Worm (Caenorhabditis elegans): ENCODE results near the gene C32D5.12.

The C32D5.12 gene

ce11 chrII:6334745-6335260 lies 24.0 kb downstream of the C32D5.12 start:
- TF ChIP-seq lin-14 (GFP tag; optimal IDR thresholded peaks at IDR 0.05) (peak; percentile 0), elt-2 (tag; optimal IDR thresholded peaks at IDR 0.05) (peak; percentile 46), lin-35 (GFP tag; optimal IDR thresholded peaks at IDR 0.05) (peak in 1 of 2 experiments; percentile 7), mab-9 (GFP tag; IDR thresholded peaks at IDR 0.05) (no peak), efl-1 (optimal IDR thresholded peaks at IDR 0.05) (no peak), efl-1 (GFP tag; optimal IDR thresholded peaks at IDR 0.05 in 1 of 2) (peak in 1 of 2 experiments; percentile 90)

- TF ChIP-seq unc-130 (tag; optimal IDR thresholded peaks at IDR 0.05) (no peak), ama-1 (optimal IDR thresholded peaks at IDR 0.05) (no peak), egl-13 (tag; optimal IDR thresholded peaks at IDR 0.05) (no peak), sptf-1 (tag; optimal IDR thresholded peaks at IDR 0.05) (no peak), elt-3 (tag; optimal IDR thresholded peaks at IDR 0.05) (no peak), mdl-1 (tag; optimal IDR thresholded peaks at IDR 0.05) (no peak), lin-15B (tag; optimal IDR thresholded peaks at IDR 0.05) (no peak), nhr-84 (tag; optimal IDR thresholded peaks at IDR 0.05) (no peak), fkh-4 (tag; optimal IDR thresholded peaks at IDR 0.05; ENCODE audit: borderline replicate concordance) (no peak), mep-1 (tag; optimal IDR thresholded peaks at IDR 0.05) (no peak), nhr-47 (tag; optimal IDR thresholded peaks at IDR 0.05) (no peak), aly-2 (tag; optimal IDR thresholded peaks at IDR 0.05) (no peak), ets-5 (GFP tag; IDR thresholded peaks at IDR 0.05) (no peak), ztf-11 (tag; optimal IDR thresholded peaks at IDR 0.05) (no peak)
Measured at ce11 chrII:6333887-6334286, 24.9 kb downstream of the C32D5.12 start, which contains the start of gene ttc-39B. Gene ttc-39B (minus strand): TSS chrII:6333987.

- TF ChIP-seq grh-1 (GFP tag; IDR thresholded peaks at IDR 0.05) (peak; percentile 84), xbp-1 (tag; optimal IDR thresholded peaks at IDR 0.05) (peak; percentile 95), elt-3 (tag; optimal IDR thresholded peaks at IDR 0.05) (peak in 2 of 6 experiments; percentile 69 to 70), swsn-7 (tag; optimal IDR thresholded peaks at IDR 0.05) (peak; percentile 96), nhr-47 (tag; optimal IDR thresholded peaks at IDR 0.05) (peak; percentile 96), sptf-1 (tag; optimal IDR thresholded peaks at IDR 0.05) (no peak), nhr-77 (tag; optimal IDR thresholded peaks at IDR 0.05) (peak; percentile 92), C34B4.2 (tag; optimal IDR thresholded peaks at IDR 0.05) (peak; percentile 23), nhr-20 (tag; optimal IDR thresholded peaks at IDR 0.05) (peak; percentile 97), irx-1 (tag; optimal IDR thresholded peaks at IDR 0.05) (peak; percentile 92), nhr-85 (tag) (peak; percentile 97), elt-2 (tag; optimal IDR thresholded peaks at IDR 0.05) (peak; percentile 83), fos-1 (tag; optimal IDR thresholded peaks at IDR 0.05) (peak; percentile 95), ces-1 (GFP tag; optimal IDR thresholded peaks at IDR 0.05) (no peak), hlh-4 (tag; optimal IDR thresholded peaks at IDR 0.05) (no peak), snpc-4 (tag; optimal IDR thresholded peaks at IDR 0.05) (peak; percentile 88), skn-1 (tag; optimal IDR thresholded peaks at IDR 0.05) (peak; percentile 85), tbx-2 (tag; optimal IDR thresholded peaks at IDR 0.05) (peak; percentile 95), mab-9 (GFP tag; IDR thresholded peaks at IDR 0.05) (peak; percentile 71), ceh-90 (tag; optimal IDR thresholded peaks at IDR 0.05) (no peak), vab-15 (tag; optimal IDR thresholded peaks at IDR 0.05) (no peak), unc-30 (tag; optimal IDR thresholded peaks at IDR 0.05) (no peak), lin-39 (tag; optimal IDR thresholded peaks at IDR 0.05) (peak; percentile 74), sox-4 (tag; optimal IDR thresholded peaks at IDR 0.05) (peak; percentile 83), egl-27 (tag; optimal IDR thresholded peaks at IDR 0.05) (peak; percentile 46 to 64), pqm-1 (tag; optimal IDR thresholded peaks at IDR 0.05) (no peak), dsc-1 (tag; optimal IDR thresholded peaks at IDR 0.05) (peak; percentile 95), pax-3 (tag; optimal IDR thresholded peaks at IDR 0.05) (peak; percentile 80), nhr-76 (tag; optimal IDR thresholded peaks at IDR 0.05) (no peak), zip-4 (GFP tag; optimal IDR thresholded peaks at IDR 0.05) (peak; percentile 70), zag-1 (tag; optimal IDR thresholded peaks at IDR 0.05) (no peak), unc-86 (tag; optimal IDR thresholded peaks at IDR 0.05) (peak; percentile 96), rnt-1 (tag; optimal IDR thresholded peaks at IDR 0.05) (peak; percentile 96), pag-3 (tag; optimal IDR thresholded peaks at IDR 0.05; ENCODE audit: borderline replicate concordance, insufficient read depth) (no peak)
Measured at ce11 chrII:6331222-6331830, 27.5 kb downstream of the C32D5.12 start, which contains the start of gene set-4. Gene set-4 (minus strand): TSS chrII:6331341.

All from whole organism, L1 larva.